Fruit fly (Drosophila melanogaster) whole organism, embryonic: ENCODE data around the gene Hmbs.
A peak's percentile ranks its signal among the peaks of the same experiment; 100 is the strongest.

Source experiments
- Ada2b ChIP-seq: fragments of 200-800 bp; sonication (Bioruptor generic); IDR thresholded peaks from 2 replicates; pipeline ENCODE4 v1.3.6; 2022; ENCODE audit warnings: missing biosample characterization, missing genetic modification characterization
- Awh ChIP-seq: fragments of 200-800 bp; sonication (Bioruptor generic); IDR thresholded peaks from 2 replicates; pipeline ENCODE4, ENCODE4 v1.3.6; 2022; ENCODE audit warnings: missing biosample characterization, missing genetic modification characterization
- CG10543 ChIP-seq: fragments of 200-800 bp; sonication (Bioruptor generic); optimal IDR thresholded peaks from 3 replicates; lab custom pipeline; 2017; ENCODE audit warnings: missing biosample characterization, mild to moderate bottlenecking, missing genetic modification characterization, moderate library complexity
- CG10979 ChIP-seq: fragments of 200-800 bp; sonication (Bioruptor generic); optimal IDR thresholded peaks from 2 replicates; lab custom pipeline; 2018; ENCODE audit warnings: missing biosample characterization, mild to moderate bottlenecking, missing genetic modification characterization, moderate library complexity
- CG11456 ChIP-seq: fragments of 200-800 bp; sonication (Bioruptor generic); IDR thresholded peaks from 3 replicates; pipeline ENCODE4 v1.3.6; 2022; ENCODE audit warnings: missing biosample characterization, missing genetic modification characterization
- CG12236 ChIP-seq: fragments of 200-800 bp; sonication (Bioruptor generic); optimal IDR thresholded peaks from 2 replicates; lab custom pipeline; 2016; ENCODE audit warnings: missing biosample characterization, missing genetic modification characterization
- CG13123 ChIP-seq: fragments of 200-800 bp; sonication (Bioruptor generic); optimal IDR thresholded peaks from 2 replicates; lab custom pipeline; 2016; ENCODE audit warnings: missing biosample characterization, missing genetic modification characterization
- CG1602 ChIP-seq: fragments of 200-800 bp; sonication (Bioruptor generic); optimal IDR thresholded peaks from 3 replicates; lab custom pipeline; 2016; ENCODE audit warnings: missing biosample characterization, missing genetic modification characterization
- CG16863 ChIP-seq: fragments of 200-800 bp; sonication (Bioruptor generic); optimal IDR thresholded peaks from 3 replicates; lab custom pipeline; 2016; ENCODE audit warnings: missing biosample characterization, missing genetic modification characterization
- CG17385 ChIP-seq: fragments of 200-800 bp; sonication (Bioruptor generic); optimal IDR thresholded peaks from 3 replicates; lab custom pipeline; 2018; ENCODE audit warnings: missing biosample characterization, mild to moderate bottlenecking, missing genetic modification characterization
- CG18011 ChIP-seq: fragments of 200-800 bp; sonication (Bioruptor generic); optimal IDR thresholded peaks from 2 replicates; lab custom pipeline; 2017; ENCODE audit warnings: missing biosample characterization, missing genetic modification characterization, mild to moderate bottlenecking, moderate library complexity, missing genotype
- CG18619 ChIP-seq: fragments of 200-800 bp; sonication (Bioruptor generic); optimal IDR thresholded peaks from 3 replicates; lab custom pipeline; 2017; ENCODE audit warnings: missing biosample characterization, mild to moderate bottlenecking, missing genetic modification characterization
- CG31388 ChIP-seq: fragments of 200-800 bp; sonication (Bioruptor generic); optimal IDR thresholded peaks from 2 replicates; lab custom pipeline; 2016; ENCODE audit warnings: missing biosample characterization, missing genetic modification characterization
- CG32532 ChIP-seq: fragments of 200-800 bp; sonication (Bioruptor generic); IDR thresholded peaks from 2 replicates; pipeline ENCODE4 v1.3.6; 2022; ENCODE audit warnings: missing biosample characterization, missing genetic modification characterization
- CG3281 ChIP-seq: fragments of 200-800 bp; sonication (Bioruptor generic); optimal IDR thresholded peaks from 3 replicates; lab custom pipeline; 2017; ENCODE audit warnings: missing biosample characterization, mild to moderate bottlenecking, missing genetic modification characterization
- CG4404 ChIP-seq: fragments of 200-800 bp; sonication (Bioruptor generic); IDR thresholded peaks from 2 replicates; pipeline ENCODE4 v1.3.6; 2022; ENCODE audit warnings: missing biosample characterization, missing genetic modification characterization
- CG4820 ChIP-seq: fragments of 200-800 bp; sonication (Bioruptor generic); optimal IDR thresholded peaks from 3 replicates; lab custom pipeline; 2016; ENCODE audit warnings: missing biosample characterization, missing genetic modification characterization
- CG4854 ChIP-seq: fragments of 200-800 bp; sonication (Bioruptor generic); optimal IDR thresholded peaks from 2 replicates; lab custom pipeline; 2016; ENCODE audit warnings: missing biosample characterization, missing genetic modification characterization, inconsistent platforms
- CG7745 ChIP-seq: fragments of 200-800 bp; sonication (Bioruptor generic); optimal IDR thresholded peaks from 2 replicates; lab custom pipeline; 2018; ENCODE audit warnings: missing biosample characterization, mild to moderate bottlenecking, missing genetic modification characterization, moderate library complexity
- CG7963 ChIP-seq: fragments of 200-800 bp; sonication (Bioruptor generic); IDR thresholded peaks from 3 replicates; pipeline ENCODE4 v1.3.6; 2022; ENCODE audit warnings: missing biosample characterization, missing genetic modification characterization; ENCODE audit not compliant: partially characterized antibody
- CG9727 ChIP-seq: fragments of 200-800 bp; sonication (Bioruptor generic); optimal IDR thresholded peaks from 3 replicates; lab custom pipeline; 2017; ENCODE audit warnings: missing biosample characterization, mild to moderate bottlenecking, missing genetic modification characterization
- CHES-1-like ChIP-seq: fragments of 200-800 bp; sonication (Bioruptor generic); optimal IDR thresholded peaks from 2 replicates; lab custom pipeline; 2016; ENCODE audit warnings: missing biosample characterization, missing genetic modification characterization
- Chrac-16 ChIP-seq: fragments of 200-800 bp; sonication (Bioruptor generic); optimal IDR thresholded peaks from 3 replicates; lab custom pipeline; 2016; ENCODE audit warnings: missing biosample characterization, missing genetic modification characterization
- Dp ChIP-seq: fragments of 200-800 bp; sonication (Bioruptor generic); optimal IDR thresholded peaks from 2 replicates; lab custom pipeline; 2018; ENCODE audit warnings: missing biosample characterization, mild to moderate bottlenecking, missing genetic modification characterization, moderate library complexity
- HLH54F ChIP-seq: fragments of 200-800 bp; sonication (Bioruptor generic); optimal IDR thresholded peaks from 3 replicates; lab custom pipeline; 2016; ENCODE audit warnings: missing biosample characterization, missing genetic modification characterization
- Hr78 ChIP-seq, 2 experiments: fragments of 200-800 bp in 1 of 2; fragments of >200 bp in 1 of 2; sonication (Bioruptor generic) in 1 of 2; optimal IDR thresholded peaks; 2 replicates each; lab custom pipeline; 2017 to 2019; ENCODE audit warnings: missing biosample characterization in 2 of 2, missing genetic modification characterization in 2 of 2, mild to moderate bottlenecking in 1 of 2, moderate library complexity in 1 of 2
- Neu2 ChIP-seq: fragments of 200-800 bp; sonication (Bioruptor generic); optimal IDR thresholded peaks from 3 replicates; lab custom pipeline; 2016; ENCODE audit warnings: missing biosample characterization, missing genetic modification characterization, borderline replicate concordance
- Oaz ChIP-seq: fragments of 200-800 bp; sonication (Bioruptor generic); IDR thresholded peaks from 2 replicates; pipeline ENCODE4 v1.3.6; 2022; ENCODE audit warnings: missing biosample characterization, missing genetic modification characterization
- Oli ChIP-seq: fragments of 200-800 bp; sonication (Bioruptor generic); optimal IDR thresholded peaks from 2 replicates; lab custom pipeline; 2018; ENCODE audit warnings: missing biosample characterization, mild to moderate bottlenecking, missing genetic modification characterization, moderate library complexity
- Scr ChIP-seq: fragments of 200-800 bp; sonication (Bioruptor generic); IDR thresholded peaks from 2 replicates; pipeline ENCODE4 v1.3.6; 2022; ENCODE audit warnings: missing biosample characterization, missing genetic modification characterization; ENCODE audit not compliant: partially characterized antibody
- al ChIP-seq: fragments of 200-800 bp; sonication (Bioruptor generic); IDR thresholded peaks from 2 replicates; pipeline ENCODE4 v1.3.6; 2022; ENCODE audit warnings: missing biosample characterization, missing genetic modification characterization
- ase ChIP-seq: fragments of 200-800 bp; sonication (Bioruptor generic); IDR thresholded peaks from 3 replicates; pipeline ENCODE4 v1.3.6; 2022; ENCODE audit warnings: missing biosample characterization, missing genetic modification characterization
- bcd ChIP-seq: fragments of 200-800 bp; sonication (Bioruptor generic); optimal IDR thresholded peaks from 2 replicates; lab custom pipeline; 2017; ENCODE audit warnings: missing biosample characterization, mild to moderate bottlenecking, missing genetic modification characterization
- bowl ChIP-seq: fragments of 200-800 bp; sonication (Bioruptor generic); IDR thresholded peaks from 2 replicates; pipeline ENCODE4 v1.3.6; 2022; ENCODE audit warnings: missing biosample characterization, missing genetic modification characterization
- cas ChIP-seq: fragments of 200-800 bp; sonication (Bioruptor generic); IDR thresholded peaks from 2 replicates; pipeline ENCODE4 v1.3.6; 2022; ENCODE audit warnings: missing biosample characterization, missing genetic modification characterization
- chinmo ChIP-seq: fragments of 200-800 bp; sonication (Bioruptor generic); IDR thresholded peaks from 4 replicates; pipeline ENCODE4 v1.3.6; 2022; ENCODE audit warnings: missing biosample characterization, missing genetic modification characterization; ENCODE audit not compliant: partially characterized antibody
- da ChIP-seq: fragments of 200-800 bp; sonication (Bioruptor generic); optimal IDR thresholded peaks from 2 replicates; lab custom pipeline; 2016; ENCODE audit warnings: missing biosample characterization, missing genetic modification characterization
- danr ChIP-seq: fragments of 200-800 bp; sonication (Bioruptor generic); IDR thresholded peaks from 2 replicates; pipeline ENCODE4 v1.3.6; 2022; ENCODE audit warnings: missing biosample characterization, missing genetic modification characterization
- fru ChIP-seq: fragments of >200 bp; optimal IDR thresholded peaks from 2 replicates; lab custom pipeline; 2017
- fu2 ChIP-seq: fragments of 200-800 bp; sonication (Bioruptor generic); optimal IDR thresholded peaks from 2 replicates; lab custom pipeline; 2016; ENCODE audit warnings: missing biosample characterization, missing genetic modification characterization
- gce ChIP-seq: fragments of 200-800 bp; sonication (Bioruptor generic); IDR thresholded peaks from 3 replicates; pipeline ENCODE4 v1.3.6; 2022; ENCODE audit warnings: missing biosample characterization, missing genetic modification characterization
- ham ChIP-seq: fragments of 200-800 bp; sonication (Bioruptor generic); IDR thresholded peaks from 2 replicates; pipeline ENCODE4 v1.3.6; 2022; ENCODE audit warnings: missing biosample characterization, missing genetic modification characterization
- jumu ChIP-seq: fragments of 200-800 bp; sonication (Bioruptor generic); optimal IDR thresholded peaks from 3 replicates; lab custom pipeline; 2016; ENCODE audit warnings: missing biosample characterization, missing genetic modification characterization
- kah ChIP-seq: fragments of 200-800 bp; sonication (Bioruptor generic); optimal IDR thresholded peaks from 2 replicates; lab custom pipeline; 2018; ENCODE audit warnings: missing biosample characterization, mild to moderate bottlenecking, missing genetic modification characterization
- lbe ChIP-seq: fragments of 200-800 bp; sonication (Bioruptor generic); optimal IDR thresholded peaks from 2 replicates; lab custom pipeline; 2016; ENCODE audit warnings: missing biosample characterization, mild to moderate bottlenecking, missing genetic modification characterization
- prd ChIP-seq, 3 experiments: fragments of >200 bp in 2 of 3; fragments of 200-800 bp in 1 of 3; sonication (Bioruptor generic) in 1 of 3; optimal IDR thresholded peaks in 2 of 3; IDR thresholded peaks in 1 of 3; 2 replicates in 2 of 3; 3 replicates in 1 of 3; pipeline versions ENCODE4 v1.3.6 to Lab custom; 2017 to 2022; ENCODE audit warnings: missing biosample characterization in 1 of 3, missing genetic modification characterization in 1 of 3
- run ChIP-seq: fragments of 200-800 bp; sonication (Bioruptor generic); optimal IDR thresholded peaks from 3 replicates; lab custom pipeline; 2018; ENCODE audit warnings: missing biosample characterization, mild to moderate bottlenecking, missing genetic modification characterization
- salm ChIP-seq: fragments of 200-800 bp; sonication (Bioruptor generic); optimal IDR thresholded peaks from 2 replicates; lab custom pipeline; 2018; ENCODE audit warnings: missing biosample characterization, mild to moderate bottlenecking, missing genetic modification characterization
- slbo ChIP-seq: fragments of 200-800 bp; sonication (Bioruptor generic); IDR thresholded peaks from 2 replicates; pipeline ENCODE4 v1.3.6; 2022; ENCODE audit warnings: missing biosample characterization, missing genetic modification characterization
- sob ChIP-seq: fragments of 200-800 bp; sonication (Bioruptor generic); IDR thresholded peaks from 2 replicates; pipeline ENCODE4 v1.3.6; 2022; ENCODE audit warnings: missing biosample characterization, missing genetic modification characterization

The Hmbs gene

DNA sequence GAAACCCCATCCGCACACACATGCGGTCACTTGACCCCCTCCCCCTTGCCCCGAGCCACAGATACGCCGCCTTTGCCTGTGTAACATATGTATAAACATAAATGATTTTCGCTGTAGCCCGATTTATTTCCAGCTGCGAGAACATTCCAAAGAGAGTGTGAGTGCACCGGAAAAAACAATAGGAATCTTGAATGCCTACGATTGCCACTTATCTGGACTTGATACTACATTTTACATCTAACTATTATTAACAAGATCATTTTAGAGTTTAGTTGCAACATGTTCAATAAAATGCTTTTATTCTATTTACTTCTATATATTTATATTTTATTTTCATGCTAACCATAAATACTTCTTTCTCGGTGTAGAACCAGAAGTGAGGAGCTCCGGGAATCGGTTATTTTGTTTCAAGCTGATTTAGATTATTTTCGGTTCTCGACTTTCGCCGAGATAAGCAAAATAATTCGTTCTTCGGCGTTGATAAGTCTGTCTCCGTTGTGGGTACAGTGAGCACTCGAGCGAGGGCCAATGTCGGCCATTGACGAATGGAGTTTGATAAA is 34.5 kb upstream of the Hmbs start (continued):
- TF ChIP-seq ham (GFP tag; lab: Robert Waterston, UW) (no peak), CG31388 (GFP tag; lab: Kevin White, UChicago) (peak; percentile 48), ase (GFP tag; lab: Robert Waterston, UW) (peak; percentile 74; the same call in 2 of the 3 replicates), CG18619 (peak; percentile 72), prd (optimal IDR thresholded peaks at IDR 0.05; lab: Kevin White, UChicago) (no peak), prd (GFP tag; IDR thresholded peaks at IDR 0.05; lab: Robert Waterston, UW) (peak; percentile 89), Awh (GFP tag; lab: Robert Waterston, UW) (peak; percentile 51; the same call in 1 of the 2 replicates), sob (GFP tag; lab: Robert Waterston, UW) (peak; percentile 76), lbe (peak; percentile 79), CHES-1-like (GFP tag; lab: Kevin White, UChicago) (peak; percentile 28), CG1602 (peak; percentile 80), CG4404 (peak; percentile 78), CG7963 (no peak), Chrac-16 (peak; percentile 68), CG11456 (GFP tag; lab: Robert Waterston, UW) (0 out of 3 replicates have a peak, but pooled peaks have one; percentile 8), Dp (GFP tag; lab: Kevin White, UChicago) (no peak), bowl (GFP tag; lab: Robert Waterston, UW) (peak; percentile 58; the same call in 1 of the 2 replicates), HLH54F (GFP tag; lab: Kevin White, UChicago) (no peak), CG16863 (GFP tag; lab: Kevin White, UChicago) (peak; percentile 38), CG18011 (GFP tag; lab: Kevin White, UChicago) (peak; percentile 28), danr (GFP tag; lab: Robert Waterston, UW) (peak; percentile 65), Ada2b (GFP tag; lab: Robert Waterston, UW) (no peak), jumu (GFP tag; lab: Kevin White, UChicago) (no peak), Hr78 (GFP tag; optimal IDR thresholded peaks at IDR 0.05; lab: Kevin White, UChicago) (peak in 1 of 2 experiments; percentile 70), CG3281 (peak; percentile 84), chinmo (GFP tag; lab: Robert Waterston, UW) (no peak), gce (peak; percentile 80; the same call in 2 of the 3 replicates), CG7745 (no peak), salm (tag; lab: Kevin White, UChicago) (peak; percentile 72), al (GFP tag; lab: Robert Waterston, UW) (peak; percentile 63), Neu2 (no peak), bcd (peak; percentile 79), CG10979 (peak; percentile 93), da (GFP tag; lab: Kevin White, UChicago) (no peak), Oaz (GFP tag; lab: Robert Waterston, UW) (peak; percentile 56), CG32532 (GFP tag; lab: Robert Waterston, UW) (peak; percentile 79), CG17385 (GFP tag; lab: Kevin White, UChicago) (peak; percentile 79), kah (GFP tag; lab: Kevin White, UChicago) (peak; percentile 57), CG13123 (peak; percentile 42), slbo (GFP tag; lab: Robert Waterston, UW) (peak; percentile 68), Scr (GFP tag; lab: Robert Waterston, UW) (no peak), CG12236 (GFP tag; lab: Kevin White, UChicago) (peak; percentile 4), CG4854 (peak; percentile 25), fu2 (GFP tag; lab: Kevin White, UChicago) (no peak), fru (lab: Kevin White, UChicago) (no peak), CG9727 (GFP tag; lab: Kevin White, UChicago) (peak; percentile 89), cas (GFP tag; lab: Robert Waterston, UW) (no peak), CG10543 (GFP tag; lab: Kevin White, UChicago) (peak; percentile 85), Oli (peak; percentile 83), run (tag; lab: Kevin White, UChicago) (peak; percentile 60), CG4820 (peak; percentile 73)
